Fruit fly (Drosophila melanogaster) whole organism, prepupa: ENCODE results near the gene CG14629.

Experiments used
- CG3032 ChIP-seq: fragments of 200-800 bp; optimal IDR thresholded peaks from 2 replicates; lab custom pipeline; 2019; ENCODE audit warnings: missing biosample characterization, mild to moderate bottlenecking, missing genetic modification characterization, moderate library complexity
- CG34406 ChIP-seq: fragments of 200-800 bp; sonication (Bioruptor generic); optimal IDR thresholded peaks from 3 replicates; lab custom pipeline; 2016; ENCODE audit warnings: missing biosample characterization, missing genetic modification characterization
- CG6854 ChIP-seq: fragments of 200-800 bp; sonication (Bioruptor generic); optimal IDR thresholded peaks from 2 replicates; lab custom pipeline; 2017; ENCODE audit warnings: missing biosample characterization, mild to moderate bottlenecking, missing genetic modification characterization
- Hr4 ChIP-seq: fragments of 200-800 bp; sonication (Bioruptor generic); optimal IDR thresholded peaks from 3 replicates; lab custom pipeline; 2016; ENCODE audit warnings: missing biosample characterization, missing genetic modification characterization
- Met ChIP-seq: fragments of 200-800 bp; sonication (Bioruptor generic); optimal IDR thresholded peaks from 3 replicates; lab custom pipeline; 2016; ENCODE audit warnings: missing biosample characterization, missing genetic modification characterization
- OdsH ChIP-seq: fragments of 200-800 bp; sonication (Bioruptor generic); optimal IDR thresholded peaks from 3 replicates; lab custom pipeline; 2016; ENCODE audit warnings: missing biosample characterization, missing genetic modification characterization
- Sox14 ChIP-seq: fragments of 200-800 bp; sonication (Bioruptor generic); optimal IDR thresholded peaks from 3 replicates; lab custom pipeline; 2016; ENCODE audit warnings: missing biosample characterization, missing genetic modification characterization
- fd59A ChIP-seq: fragments of 200-800 bp; sonication (Bioruptor generic); optimal IDR thresholded peaks from 2 replicates; lab custom pipeline; 2017; ENCODE audit warnings: missing biosample characterization, mild to moderate bottlenecking, missing genetic modification characterization, missing genetic modification reagents
- fkh ChIP-seq: fragments of 200-800 bp; sonication (Bioruptor generic); optimal IDR thresholded peaks from 3 replicates; lab custom pipeline; 2017; ENCODE audit warnings: missing biosample characterization, mild to moderate bottlenecking, missing genetic modification characterization, moderate library complexity

- no peak for TF ChIP-seq OdsH (GFP tag; lab: Kevin White, UChicago)
- no peak for TF ChIP-seq CG6854 (GFP tag; lab: Kevin White, UChicago)
- no peak for TF ChIP-seq Sox14 (GFP tag; lab: Kevin White, UChicago)
- TF ChIP-seq CG34406: no peak
- no peak for TF ChIP-seq Hr4 (GFP tag; lab: Kevin White, UChicago)
- no peak for TF ChIP-seq Met
- TF ChIP-seq fd59A (GFP tag; lab: Kevin White, UChicago): no peak
- no peak for TF ChIP-seq fkh (GFP tag; lab: Kevin White, UChicago)
- no peak for TF ChIP-seq CG3032 (tag; lab: Kevin White, UChicago)
Measured at dm6 chrX:1031196-1031595, 20.1 kb upstream of the CG14629 start, which contains the start of gene CG14630.
